Worm (Caenorhabditis elegans) whole organism, L4 larva: ENCODE measurements around the gene F54D5.5.

Source experiments
- dmd-8 ChIP-seq: fragments of 200-800 bp; sonication (Bioruptor generic); IDR thresholded peaks from 2 replicates; pipeline ENCODE4 v1.3.6; 2022; ENCODE audit warnings: missing genetic modification characterization, missing compliant biosample characterization
- madf-5 ChIP-seq, 2 experiments: fragments of 200-800 bp; sonication (Bioruptor generic); IDR thresholded peaks; 2 replicates each; pipeline ENCODE4 v1.3.6; 2022; ENCODE audit warnings: missing compliant biosample characterization in 2 of 2, missing genetic modification characterization in 2 of 2
- mdt-29 ChIP-seq: fragments of 200-800 bp; sonication (Bioruptor generic); IDR thresholded peaks from 2 replicates; pipeline ENCODE4 v1.3.6; 2022; ENCODE audit warnings: missing genetic modification reagents, missing genetic modification characterization, missing compliant biosample characterization
- rbr-2 ChIP-seq: sonication (generic microtip); optimal IDR thresholded peaks from 2 replicates; lab custom pipeline; 2016; ENCODE audit warnings: missing genotype, missing genetic modification characterization, missing compliant biosample characterization

ce11 chrII:11572944-11573343 lies 6.1 kb upstream of the F54D5.5 start, which contains the start of gene F54D5.2:
- TF ChIP-seq mdt-29 (GFP tag; lab: Robert Waterston, UW) = no peak
- TF ChIP-seq rbr-2 (tag; lab: Kevin White, UChicago) = no peak
- TF ChIP-seq madf-5 (GFP tag; IDR thresholded peaks at IDR 0.05; lab: Robert Waterston, UW) = no peak
- no peak for TF ChIP-seq dmd-8 (GFP tag; lab: Robert Waterston, UW)
